Worm (Caenorhabditis elegans) whole organism, L4 larva: ENCODE measurements around the gene Y40H7A.4.

Experiments
- D1046.2 ChIP-seq: fragments of 200-800 bp; sonication (Bioruptor generic); IDR thresholded peaks from 2 replicates; pipeline ENCODE4 v1.3.6; 2022; ENCODE audit warnings: missing genetic modification characterization, missing compliant biosample characterization
- F37D6.2 ChIP-seq: sonication (generic microtip); optimal IDR thresholded peaks from 2 replicates; lab custom pipeline; 2016; ENCODE audit warnings: mild to moderate bottlenecking, missing genetic modification characterization, missing compliant biosample characterization
- Y48G9A.11 ChIP-seq: fragments of 200-800 bp; sonication (Bioruptor generic); IDR thresholded peaks from 2 replicates; pipeline ENCODE4 v1.3.6; 2022; ENCODE audit warnings: missing genetic modification reagents, missing genetic modification characterization, missing compliant biosample characterization
- Y5F2A.4 ChIP-seq: fragments of 200-800 bp; sonication (Bioruptor generic); optimal IDR thresholded peaks from 2 replicates; lab custom pipeline; 2018; ENCODE audit warnings: mild to moderate bottlenecking, missing genetic modification characterization, missing compliant biosample characterization
- aha-1 ChIP-seq: fragments of 150-350 bp; peaks from one replicate; lab custom pipeline; 2014; ENCODE audit warnings: missing biosample characterization, missing genetic modification characterization
- attf-4 ChIP-seq: sonication (generic microtip); optimal IDR thresholded peaks from 3 replicates; lab custom pipeline; 2017; ENCODE audit warnings: missing biosample characterization, missing genetic modification characterization
- ceh-32 ChIP-seq: sonication (generic microtip); optimal IDR thresholded peaks from 2 replicates; lab custom pipeline; 2016; ENCODE audit warnings: mild to moderate bottlenecking, missing genetic modification characterization, missing compliant biosample characterization; ENCODE audit not compliant: poor library complexity
- ceh-44 ChIP-seq: fragments of 200-800 bp; sonication (Bioruptor generic); IDR thresholded peaks from 2 replicates; pipeline ENCODE4 v1.3.6; 2022; ENCODE audit warnings: missing genetic modification reagents, missing genetic modification characterization, missing compliant biosample characterization
- ceh-62 ChIP-seq: sonication (generic microtip); optimal IDR thresholded peaks from 2 replicates; lab custom pipeline; 2017; ENCODE audit warnings: missing biosample characterization, missing genetic modification characterization
- cey-2 ChIP-seq: sonication (generic microtip); optimal IDR thresholded peaks from 3 replicates; lab custom pipeline; 2017; ENCODE audit warnings: missing genetic modification characterization, mild to moderate bottlenecking, missing compliant biosample characterization, antibody characterized with exemption, borderline replicate concordance; ENCODE audit not compliant: insufficient read depth
- ctbp-1 ChIP-seq: fragments of 200-800 bp; sonication (Bioruptor generic); IDR thresholded peaks from 2 replicates; pipeline ENCODE4 v1.3.6; 2022; ENCODE audit warnings: missing genetic modification reagents, missing genetic modification characterization, missing compliant biosample characterization
- dve-1 ChIP-seq: sonication (generic microtip); optimal IDR thresholded peaks from 2 replicates; lab custom pipeline; 2017; ENCODE audit warnings: antibody characterized with exemption, mild to moderate bottlenecking, missing genetic modification characterization, missing compliant biosample characterization; ENCODE audit not compliant: insufficient read depth
- egl-43 ChIP-seq: fragments of 200-800 bp; sonication (Bioruptor generic); IDR thresholded peaks from 2 replicates; pipeline ENCODE4 v1.3.6; 2022; ENCODE audit warnings: missing genetic modification reagents, missing genetic modification characterization, missing compliant biosample characterization
- madf-9 ChIP-seq: fragments of 200-800 bp; sonication (Bioruptor generic); conservative IDR thresholded peaks from 2 replicates; pipeline ENCODE4 v1.3.6; 2022; ENCODE audit warnings: missing genetic modification reagents, missing genetic modification characterization, missing compliant biosample characterization
- mdt-29 ChIP-seq: fragments of 200-800 bp; sonication (Bioruptor generic); IDR thresholded peaks from 2 replicates; pipeline ENCODE4 v1.3.6; 2022; ENCODE audit warnings: missing genetic modification reagents, missing genetic modification characterization, missing compliant biosample characterization
- mxl-3 ChIP-seq: fragments of 200-800 bp; sonication (Bioruptor generic); optimal IDR thresholded peaks from 2 replicates; lab custom pipeline; 2018; ENCODE audit warnings: mild to moderate bottlenecking, missing genetic modification characterization, missing compliant biosample characterization
- nhr-102 ChIP-seq: sonication (generic microtip); optimal IDR thresholded peaks from 2 replicates; lab custom pipeline; 2016; ENCODE audit warnings: mild to moderate bottlenecking, missing genetic modification characterization, moderate library complexity, missing compliant biosample characterization
- nhr-237 ChIP-seq: sonication (generic microtip); optimal IDR thresholded peaks from 2 replicates; lab custom pipeline; 2017; ENCODE audit warnings: missing biosample characterization, missing genetic modification characterization
- nhr-28 ChIP-seq: fragments of 150-350 bp; optimal IDR thresholded peaks from 2 replicates; lab custom pipeline; 2014; ENCODE audit warnings: missing biosample characterization, missing genetic modification characterization
- nhr-77 ChIP-seq: fragments of 150-350 bp; optimal IDR thresholded peaks from 2 replicates; lab custom pipeline; 2014; ENCODE audit warnings: missing biosample characterization, missing genetic modification characterization
- pha-4 ChIP-seq, 2 experiments: fragments of 150-350 bp in 1 of 2; fragments of 200-800 bp in 1 of 2; sonication (Bioruptor generic) in 1 of 2; IDR thresholded peaks in 1 of 2; optimal IDR thresholded peaks in 1 of 2; 2 replicates each; pipeline versions ENCODE4 v1.3.6 to Lab custom; 2014 to 2022; ENCODE audit warnings: missing genetic modification characterization in 2 of 2, missing genetic modification reagents in 2 of 2, missing biosample characterization in 1 of 2, missing compliant biosample characterization in 1 of 2
- rbr-2 ChIP-seq: sonication (generic microtip); optimal IDR thresholded peaks from 2 replicates; lab custom pipeline; 2016; ENCODE audit warnings: missing genotype, missing genetic modification characterization, missing compliant biosample characterization
- set-16 ChIP-seq: fragments of 200-800 bp; sonication (Bioruptor generic); IDR thresholded peaks from 2 replicates; pipeline ENCODE4 v1.3.6; 2022; ENCODE audit warnings: missing genetic modification reagents, missing genetic modification characterization, missing compliant biosample characterization
- snpc-1.2 ChIP-seq: fragments of 200-800 bp; sonication (Bioruptor generic); IDR thresholded peaks from 2 replicates; pipeline ENCODE4 v1.3.6; 2022; ENCODE audit warnings: missing genetic modification reagents, missing genetic modification characterization, missing compliant biosample characterization
- spr-1 ChIP-seq: sonication (generic microtip); optimal IDR thresholded peaks from 2 replicates; lab custom pipeline; 2016; ENCODE audit warnings: mild to moderate bottlenecking, missing genetic modification characterization, missing compliant biosample characterization
- zip-11 ChIP-seq: fragments of 200-800 bp; sonication (Bioruptor generic); IDR thresholded peaks from 2 replicates; pipeline ENCODE4 v1.3.6; 2022; ENCODE audit warnings: missing genetic modification characterization, missing compliant biosample characterization
- ztf-11 ChIP-seq: fragments of 150-350 bp; optimal IDR thresholded peaks from 2 replicates; lab custom pipeline; 2014; ENCODE audit warnings: missing biosample characterization, missing genetic modification characterization
- ztf-7 ChIP-seq: fragments of 150-350 bp; optimal IDR thresholded peaks from 2 replicates; lab custom pipeline; 2014; ENCODE audit warnings: missing biosample characterization, missing genetic modification characterization

Gene Y40H7A.4

DNA sequence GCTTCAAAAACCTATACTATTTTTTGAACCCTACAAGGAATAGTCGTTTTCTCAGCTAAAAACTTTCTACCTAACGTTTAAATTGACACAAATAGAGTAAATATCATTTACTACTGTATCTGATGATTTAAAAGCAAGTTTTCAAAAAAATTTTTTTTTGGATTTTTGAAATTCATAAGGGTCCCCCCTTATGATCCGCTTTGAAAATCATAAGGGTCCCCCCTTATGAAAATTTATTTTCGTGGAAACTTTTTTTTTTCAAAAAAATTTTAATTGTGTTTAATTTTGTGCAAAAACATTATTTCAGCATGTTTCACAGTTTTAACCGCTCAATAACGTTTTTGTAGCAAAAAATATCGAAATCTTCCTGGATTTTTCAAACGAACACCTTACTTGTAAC is 8.7 kb upstream of the Y40H7A.4 start:
- TF ChIP-seq snpc-1.2 (GFP tag; lab: Robert Waterston, UW), result peak; percentile 72; the same call in 1 of the 2 replicates

ce11 chrIV:15179615-15180014 is 4.3 kb upstream of the Y40H7A.4 start, which contains the start of gene srd-23:
Gene srd-23, plus strand, starts transcription at chrIV:15179915.
- TF ChIP-seq mdt-29 (GFP tag; lab: Robert Waterston, UW), result no peak
- TF ChIP-seq ceh-62, result no peak
- no peak for TF ChIP-seq mxl-3
- TF ChIP-seq egl-43 (GFP tag; lab: Robert Waterston, UW), result no peak
- no peak for TF ChIP-seq ceh-32 (tag; lab: Kevin White, UChicago)
- no peak for TF ChIP-seq nhr-237 (tag; lab: Kevin White, UChicago)
- no peak for TF ChIP-seq nhr-77
- no peak for TF ChIP-seq attf-4
- no peak for TF ChIP-seq dve-1 (tag; lab: Kevin White, UChicago)
- no peak for TF ChIP-seq F37D6.2 (tag; lab: Kevin White, UChicago)
- no peak for TF ChIP-seq rbr-2
- no peak for TF ChIP-seq zip-11 (GFP tag; lab: Robert Waterston, UW)
- TF ChIP-seq pha-4 (GFP tag; IDR thresholded peaks at IDR 0.05; lab: Robert Waterston, UW), result no peak
- TF ChIP-seq pha-4 (tag; optimal IDR thresholded peaks at IDR 0.05; lab: Kevin White, UChicago), result no peak
- no peak for TF ChIP-seq spr-1
- TF ChIP-seq, all 104 proteins: peak for 0

ce11 chrIV:15170199-15170598 is 5.1 kb downstream of the Y40H7A.4 start:
- TF ChIP-seq snpc-1.2 (GFP tag; lab: Robert Waterston, UW) (peak; percentile 97), madf-9 (GFP tag; lab: Robert Waterston, UW) (0 out of 2 replicates have a peak, but pooled peaks have one; percentile 12), D1046.2 (GFP tag; lab: Robert Waterston, UW) (peak; percentile 57; the same call in 1 of the 2 replicates)

- no peak for TF ChIP-seq cey-2 (tag; lab: Kevin White, UChicago)
- TF ChIP-seq snpc-1.2 (GFP tag; lab: Robert Waterston, UW), result peak; percentile 98
- no peak for TF ChIP-seq ctbp-1 (GFP tag; lab: Robert Waterston, UW)
- TF ChIP-seq nhr-28 (tag; lab: Kevin White, UChicago), result no peak
These were observed 6.9 kb downstream of the Y40H7A.4 start for ce11 chrIV:15168442-15168841.

DNA sequence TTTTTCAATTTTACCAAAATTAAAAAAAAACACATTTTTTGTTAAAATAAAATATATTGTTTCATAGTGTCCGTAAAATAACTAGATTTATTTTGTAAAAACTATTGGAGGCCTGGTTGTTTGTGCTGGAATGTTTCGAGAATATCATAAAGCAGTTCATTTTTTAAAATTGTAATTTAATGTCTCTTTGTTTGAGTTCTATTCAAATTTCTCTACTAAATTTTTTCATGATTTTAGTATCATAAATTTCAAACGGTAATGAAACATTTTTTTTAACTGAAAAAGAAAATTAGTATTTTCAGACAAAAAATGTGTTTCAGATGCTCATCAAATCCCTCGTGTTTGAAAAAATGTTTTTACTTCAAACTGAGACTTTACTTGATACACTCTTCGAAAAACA is 9.7 kb downstream of the Y40H7A.4 start:
- TF ChIP-seq ztf-11 (tag; lab: Kevin White, UChicago), result no peak
- peak; percentile 58; the same call in 1 of the 2 replicates for TF ChIP-seq snpc-1.2 (GFP tag; lab: Robert Waterston, UW)
- no peak for TF ChIP-seq set-16 (GFP tag; lab: Robert Waterston, UW)

- no peak for TF ChIP-seq ztf-7 (tag; lab: Kevin White, UChicago)
These were observed 28.2 kb downstream of the Y40H7A.4 start, which contains the start of gene str-78 for ce11 chrIV:15147104-15147503. Gene str-78, minus strand, starts transcription at chrIV:15147204.

- TF ChIP-seq ceh-44 (no peak), Y48G9A.11 (no peak), aha-1 (tag; lab: Kevin White, UChicago) (peak; percentile 26), nhr-102 (tag; lab: Kevin White, UChicago) (no peak), Y5F2A.4 (GFP tag; lab: Kevin White, UChicago) (no peak)
These were observed 34.5 kb downstream of the Y40H7A.4 start, which contains the start of gene srg-51 for ce11 chrIV:15140832-15141231. Gene srg-51, minus strand, starts transcription at chrIV:15140932.
